Worm (Caenorhabditis elegans): Measurements from ENCODE around the gene C30G12.1.

DNA sequence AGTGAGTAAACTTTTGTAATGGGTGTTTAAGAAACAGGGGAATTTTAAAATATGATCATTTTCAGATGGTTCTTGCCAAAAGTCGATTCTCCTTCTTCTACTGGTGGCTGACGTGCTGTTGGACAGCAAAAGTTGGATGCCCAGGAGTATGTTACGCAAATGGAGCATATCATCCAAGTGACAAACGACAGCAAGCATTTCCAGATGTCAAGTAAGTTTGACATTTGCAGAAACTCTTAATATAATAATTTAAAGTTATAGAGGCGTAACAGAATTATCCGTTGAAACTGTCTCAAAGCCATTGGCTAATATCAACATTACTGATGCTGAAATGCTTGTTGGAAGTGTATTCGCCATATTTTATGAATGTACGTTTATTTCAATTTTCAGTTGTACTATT lies 48.9 kb downstream of the C30G12.1 start:
- TF ChIP-seq nhr-11 (tag; optimal IDR thresholded peaks at IDR 0.05) (no peak), mdl-1 (tag; optimal IDR thresholded peaks at IDR 0.05) (no peak), nhr-25 (tag; optimal IDR thresholded peaks at IDR 0.05) (no peak), blmp-1 (tag; optimal IDR thresholded peaks at IDR 0.05; ENCODE audit: insufficient read depth) (no peak), lin-13 (GFP tag; optimal IDR thresholded peaks at IDR 0.05) (no peak), lsy-2 (tag; optimal IDR thresholded peaks at IDR 0.05) (no peak), Y55F3AM.14 (GFP tag; optimal IDR thresholded peaks at IDR 0.05) (no peak), ztf-1 (GFP tag; conservative IDR thresholded peaks at IDR 0.05) (no peak)

All from whole organism, L2 larva.